Worm (Caenorhabditis elegans): ENCODE results near the gene fbxb-87.

The fbxb-87 gene

DNA sequence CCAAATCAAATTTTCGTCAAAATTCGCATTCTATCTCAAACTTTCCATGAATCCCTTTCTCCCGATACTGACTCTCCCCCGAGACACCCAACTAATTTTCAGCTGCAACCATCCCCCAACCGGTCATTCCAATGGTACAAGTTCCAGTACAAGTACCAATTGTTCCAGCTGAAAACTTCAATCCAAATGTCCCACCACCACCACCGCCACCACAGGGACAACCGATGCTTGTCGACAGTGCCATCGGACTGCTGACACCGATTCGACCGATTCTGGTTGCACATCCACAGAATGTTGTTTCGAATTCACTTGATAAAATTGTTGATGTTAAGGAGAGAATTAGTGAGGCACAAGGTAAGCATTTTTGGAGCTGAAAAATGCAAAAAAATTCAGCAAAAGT, 51.2 kb downstream of the fbxb-87 start:
- no peak for TF ChIP-seq pax-1 (tag; optimal IDR thresholded peaks at IDR 0.05)
- TF ChIP-seq hlh-8 (tag; optimal IDR thresholded peaks at IDR 0.05), result no peak
- TF ChIP-seq sdc-2 (tag; optimal IDR thresholded peaks at IDR 0.05), result no peak
- no peak for TF ChIP-seq ceh-24 (tag; optimal IDR thresholded peaks at IDR 0.05)
- TF ChIP-seq K09A11.1 (tag; optimal IDR thresholded peaks at IDR 0.05; ENCODE audit: insufficient read depth), result no peak
- no peak for TF ChIP-seq mec-3 (tag; optimal IDR thresholded peaks at IDR 0.05; ENCODE audit: borderline replicate concordance)
- no peak for TF ChIP-seq F13H6.1 (tag; optimal IDR thresholded peaks at IDR 0.05)
- TF ChIP-seq sox-2 (GFP tag; IDR thresholded peaks at IDR 0.05), result no peak
- no peak for TF ChIP-seq T23F11.4 (GFP tag; optimal IDR thresholded peaks at IDR 0.05)
- TF ChIP-seq nhr-232 (tag; optimal IDR thresholded peaks at IDR 0.05), result no peak
- TF ChIP-seq fkh-10 (GFP tag; optimal IDR thresholded peaks at IDR 0.05), result no peak
- no peak for TF ChIP-seq Y22D7AL.16 (tag; optimal IDR thresholded peaks at IDR 0.05)
- TF ChIP-seq dmd-4 (tag; optimal IDR thresholded peaks at IDR 0.05; ENCODE audit: borderline replicate concordance), result no peak
- TF ChIP-seq fax-1 (tag; optimal IDR thresholded peaks at IDR 0.05), result no peak
- no peak for TF ChIP-seq elt-2 (tag; optimal IDR thresholded peaks at IDR 0.05)
- no peak for TF ChIP-seq rnt-1 (tag; optimal IDR thresholded peaks at IDR 0.05)
